Worm (Caenorhabditis elegans) whole organism, midembryonic: Measurements from ENCODE around the gene skpo-3.

Experiments
- flt-1 ChIP-seq: fragments of 200-800 bp; sonication (Bioruptor generic); IDR thresholded peaks from 2 replicates; pipeline ENCODE4 v1.3.6; 2022; ENCODE audit warnings: missing genetic modification characterization, missing compliant biosample characterization
- med-1 ChIP-seq: sonication (generic microtip); optimal IDR thresholded peaks from 2 replicates; lab custom pipeline; 2017; ENCODE audit warnings: missing genetic modification characterization, mild to moderate bottlenecking, missing compliant biosample characterization, antibody characterized with exemption, missing genetic modification reagents; ENCODE audit not compliant: insufficient read depth
- ref-1 ChIP-seq: fragments of 200-800 bp; sonication (Bioruptor generic); conservative IDR thresholded peaks from 2 replicates; pipeline ENCODE4 v1.3.6; 2022; ENCODE audit warnings: missing genetic modification reagents, missing genetic modification characterization, missing compliant biosample characterization
- tab-1 ChIP-seq: fragments of 200-800 bp; sonication (Bioruptor generic); IDR thresholded peaks from 2 replicates; pipeline ENCODE4 v1.3.6; 2022; ENCODE audit warnings: missing genetic modification characterization, missing compliant biosample characterization
- ztf-23 ChIP-seq: fragments of 200-800 bp; sonication (Bioruptor generic); IDR thresholded peaks from 2 replicates; pipeline ENCODE4 v1.3.6; 2022; ENCODE audit warnings: missing genetic modification reagents, missing genetic modification characterization, missing compliant biosample characterization
- ztf-29 ChIP-seq: fragments of 200-800 bp; sonication (Bioruptor generic); IDR thresholded peaks from 2 replicates; pipeline ENCODE4 v1.3.6; 2022; ENCODE audit warnings: missing genetic modification reagents, missing genetic modification characterization, missing compliant biosample characterization

ce11 chrII:7264675-7265074 lies 19.0 kb downstream of the skpo-3 start:
- no peak for TF ChIP-seq ztf-29 (GFP tag; lab: Robert Waterston, UW)
- no peak for TF ChIP-seq flt-1 (GFP tag; lab: Robert Waterston, UW)
- no peak for TF ChIP-seq tab-1 (GFP tag; lab: Robert Waterston, UW)
- TF ChIP-seq ztf-23 (GFP tag; lab: Robert Waterston, UW), result no peak
- no peak for TF ChIP-seq ref-1
- no peak for TF ChIP-seq med-1 (GFP tag; lab: Kevin White, UChicago)
